Worm (Caenorhabditis elegans) whole organism, mixed stage, embryonic: ENCODE data around the gene F32D8.8.
A peak's percentile ranks its signal among the peaks of the same experiment; 100 is the strongest.

Source experiments
- blmp-1 ChIP-seq: fragments of 150-350 bp; optimal IDR thresholded peaks from 2 replicates; lab custom pipeline; 2014; ENCODE audit warnings: missing biosample characterization, missing genetic modification characterization
- ces-1 ChIP-seq: fragments of 150-350 bp; optimal IDR thresholded peaks from 2 replicates; lab custom pipeline; 2014; ENCODE audit warnings: missing biosample characterization, missing genetic modification reagents, missing genetic modification characterization
- cnd-1 ChIP-seq: fragments of 200-800 bp; sonication (Bioruptor generic); optimal IDR thresholded peaks from 2 replicates; lab custom pipeline; 2018; ENCODE audit warnings: mild to moderate bottlenecking, missing genetic modification characterization, missing compliant biosample characterization
- elt-3 ChIP-seq: fragments of 150-350 bp; optimal IDR thresholded peaks from 2 replicates; lab custom pipeline; 2014; ENCODE audit warnings: missing biosample characterization, missing genetic modification characterization
- lin-13 ChIP-seq: fragments of 150-350 bp; optimal IDR thresholded peaks from 2 replicates; lab custom pipeline; 2014; ENCODE audit warnings: missing biosample characterization, missing genetic modification characterization
- lin-32 ChIP-seq: fragments of 200-800 bp; sonication (Bioruptor generic); optimal IDR thresholded peaks from 2 replicates; lab custom pipeline; 2018; ENCODE audit warnings: mild to moderate bottlenecking, missing genetic modification characterization, missing compliant biosample characterization
- lsy-2 ChIP-seq: fragments of 150-350 bp; optimal IDR thresholded peaks from 2 replicates; lab custom pipeline; 2014; ENCODE audit warnings: missing biosample characterization, missing genetic modification characterization
- mep-1 ChIP-seq: fragments of 150-350 bp; optimal IDR thresholded peaks from 2 replicates; lab custom pipeline; 2017; ENCODE audit warnings: missing biosample characterization, missing genetic modification reagents, missing genetic modification characterization, inconsistent platforms
- nhr-237 ChIP-seq: fragments of 150-350 bp; optimal IDR thresholded peaks from 2 replicates; lab custom pipeline; 2014; ENCODE audit warnings: missing biosample characterization, missing genetic modification characterization
- nhr-28 ChIP-seq: fragments of 150-350 bp; optimal IDR thresholded peaks from 2 replicates; lab custom pipeline; 2014; ENCODE audit warnings: missing biosample characterization, missing genetic modification characterization
- nhr-76 ChIP-seq: sonication (generic microtip); optimal IDR thresholded peaks from 2 replicates; lab custom pipeline; 2017; ENCODE audit warnings: missing biosample characterization, missing genetic modification characterization
- pha-4 ChIP-seq: fragments of 150-350 bp; optimal IDR thresholded peaks from 2 replicates; lab custom pipeline; 2018; ENCODE audit warnings: missing biosample characterization, missing genetic modification reagents, missing genetic modification characterization
- unc-62 ChIP-seq: fragments of 150-350 bp; optimal IDR thresholded peaks from 2 replicates; lab custom pipeline; 2014; ENCODE audit warnings: missing biosample characterization, missing genetic modification reagents, missing genetic modification characterization
- ztf-11 ChIP-seq: fragments of 150-350 bp; optimal IDR thresholded peaks from 2 replicates; lab custom pipeline; 2014; ENCODE audit warnings: missing biosample characterization, missing genetic modification characterization

DNA sequence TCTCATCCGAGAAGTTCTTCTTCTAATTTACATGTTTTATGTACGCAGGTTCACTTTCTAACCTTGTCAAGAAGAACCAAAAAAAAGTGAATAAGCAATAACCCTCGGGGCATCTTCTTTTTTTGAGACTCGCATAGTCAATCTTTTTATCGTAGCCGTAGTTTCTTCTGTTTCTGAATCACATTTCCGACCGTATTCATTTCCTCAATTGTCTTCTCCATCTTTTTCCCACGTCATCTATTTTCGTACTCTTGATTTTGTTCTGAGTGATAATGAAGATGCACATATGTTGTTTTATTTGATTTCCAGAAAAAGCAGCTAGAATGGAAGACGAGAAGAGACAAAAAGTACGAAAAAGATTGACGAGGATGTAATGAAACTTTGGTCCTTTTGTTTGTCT lies 42.3 kb upstream of the F32D8.8 start:
- TF ChIP-seq lin-13 (tag; lab: Kevin White, UChicago) (no peak), unc-62 (no peak), lin-32 (GFP tag; lab: Kevin White, UChicago) (no peak), mep-1 (tag; lab: Kevin White, UChicago) (no peak), nhr-28 (tag; lab: Kevin White, UChicago) (no peak), nhr-76 (tag; lab: Kevin White, UChicago) (no peak), pha-4 (tag; lab: Kevin White, UChicago) (no peak), elt-3 (tag; lab: Kevin White, UChicago) (no peak), cnd-1 (tag; lab: Kevin White, UChicago) (no peak), ztf-11 (tag; lab: Kevin White, UChicago) (no peak), blmp-1 (tag; lab: Kevin White, UChicago) (no peak), ces-1 (peak; percentile 28), nhr-237 (no peak), lsy-2 (tag; lab: Kevin White, UChicago) (no peak)
